Fruit fly (Drosophila melanogaster) whole organism, embryonic: Measurements from ENCODE around the gene Rcd2.

ENCODE experiments used
- CG10654 ChIP-seq: fragments of 200-800 bp; sonication (Bioruptor generic); optimal IDR thresholded peaks from 2 replicates; lab custom pipeline; 2016; ENCODE audit warnings: missing biosample characterization, missing genetic modification characterization
- CG11504 ChIP-seq: fragments of 200-800 bp; sonication (Bioruptor generic); optimal IDR thresholded peaks from 3 replicates; lab custom pipeline; 2019; ENCODE audit warnings: missing biosample characterization, mild to moderate bottlenecking, missing genetic modification characterization, moderate library complexity
- CG12744 ChIP-seq: fragments of 200-800 bp; sonication (Bioruptor generic); optimal IDR thresholded peaks from 2 replicates; lab custom pipeline; 2016; ENCODE audit warnings: missing biosample characterization, missing genetic modification characterization
- CG14050 ChIP-seq: fragments of 200-800 bp; sonication (Bioruptor generic); IDR thresholded peaks from 3 replicates; pipeline ENCODE4 v1.3.6; 2022; ENCODE audit warnings: missing biosample characterization, missing genetic modification characterization
- CG15696 ChIP-seq: fragments of 200-800 bp; sonication (Bioruptor generic); optimal IDR thresholded peaks from 2 replicates; lab custom pipeline; 2019; ENCODE audit warnings: missing biosample characterization, mild to moderate bottlenecking, missing genetic modification characterization, moderate library complexity
- CG16815 ChIP-seq: fragments of 200-800 bp; sonication (Bioruptor generic); optimal IDR thresholded peaks from 3 replicates; lab custom pipeline; 2017; ENCODE audit warnings: missing biosample characterization, mild to moderate bottlenecking, missing genetic modification characterization
- CG17361 ChIP-seq: fragments of 200-800 bp; sonication (Bioruptor generic); IDR thresholded peaks from 3 replicates; pipeline ENCODE4 v1.3.6; 2022; ENCODE audit warnings: missing biosample characterization, missing genetic modification characterization
- CG2678 ChIP-seq: fragments of 200-800 bp; sonication (Bioruptor generic); optimal IDR thresholded peaks from 3 replicates; lab custom pipeline; 2019; ENCODE audit warnings: missing biosample characterization, mild to moderate bottlenecking, missing genetic modification characterization, moderate library complexity
- CG30403 ChIP-seq: fragments of 200-800 bp; sonication (Bioruptor generic); optimal IDR thresholded peaks from 3 replicates; lab custom pipeline; 2016; ENCODE audit warnings: missing biosample characterization, missing genetic modification characterization
- CG31441 ChIP-seq: fragments of 200-800 bp; sonication (Bioruptor generic); IDR thresholded peaks from 2 replicates; pipeline ENCODE4 v1.3.6; 2022; ENCODE audit warnings: missing biosample characterization, missing genetic modification characterization
- CG32772 ChIP-seq: fragments of 200-800 bp; sonication (Bioruptor generic); IDR thresholded peaks from 2 replicates; pipeline ENCODE4 v1.3.6; 2022; ENCODE audit warnings: missing biosample characterization, missing genetic modification characterization
- CG4282 ChIP-seq: fragments of 200-800 bp; sonication (Bioruptor generic); optimal IDR thresholded peaks from 2 replicates; lab custom pipeline; 2016; ENCODE audit warnings: missing biosample characterization, missing genetic modification characterization
- CG5245 ChIP-seq: fragments of 200-800 bp; sonication (Bioruptor generic); optimal IDR thresholded peaks from 3 replicates; lab custom pipeline; 2016; ENCODE audit warnings: missing biosample characterization, missing genetic modification characterization
- CTCF ChIP-seq: fragments of 200-800 bp; sonication (Bioruptor generic); optimal IDR thresholded peaks from 2 replicates; lab custom pipeline; 2017; ENCODE audit warnings: missing biosample characterization, mild to moderate bottlenecking, missing genetic modification characterization, moderate library complexity
- CoRest ChIP-seq: fragments of 200-800 bp; sonication (Bioruptor generic); optimal IDR thresholded peaks from 3 replicates; lab custom pipeline; 2018; ENCODE audit warnings: missing biosample characterization, mild to moderate bottlenecking, missing genetic modification characterization, moderate library complexity
- Dip3 ChIP-seq: fragments of 200-800 bp; sonication (Bioruptor generic); optimal IDR thresholded peaks from 3 replicates; lab custom pipeline; 2016; ENCODE audit warnings: missing biosample characterization, missing genetic modification characterization
- Drgx ChIP-seq: fragments of 200-800 bp; sonication (Bioruptor generic); IDR thresholded peaks from 2 replicates; pipeline ENCODE4 v1.3.6; 2022; ENCODE audit warnings: missing biosample characterization, missing genetic modification characterization
- Ets65A ChIP-seq: fragments of 200-800 bp; sonication (Bioruptor generic); peaks from one replicate; lab custom pipeline; 2016; ENCODE audit warnings: missing biosample characterization, missing genetic modification characterization
- Sin3A ChIP-seq: fragments of >200 bp; optimal IDR thresholded peaks from 2 replicates; lab custom pipeline; 2018
- Stat92E ChIP-seq, 3 experiments: fragments of >200 bp in 2 of 3; fragments of 200-800 bp in 1 of 3; sonication (Bioruptor generic) in 1 of 3; optimal IDR thresholded peaks; 2 replicates each; lab custom pipeline; 2017 to 2019; ENCODE audit warnings: missing biosample characterization in 3 of 3, missing genetic modification characterization in 3 of 3, mild to moderate bottlenecking in 1 of 3, moderate library complexity in 1 of 3
- bowl ChIP-seq: fragments of 200-800 bp; sonication (Bioruptor generic); IDR thresholded peaks from 2 replicates; pipeline ENCODE4 v1.3.6; 2022; ENCODE audit warnings: missing biosample characterization, missing genetic modification characterization
- crc ChIP-seq: fragments of 200-800 bp; sonication (Bioruptor generic); optimal IDR thresholded peaks from 2 replicates; lab custom pipeline; 2016; ENCODE audit warnings: missing biosample characterization, missing genetic modification characterization
- gem ChIP-seq: fragments of 200-800 bp; sonication (Bioruptor generic); optimal IDR thresholded peaks from 2 replicates; lab custom pipeline; 2019; ENCODE audit warnings: missing biosample characterization, mild to moderate bottlenecking, missing genetic modification characterization, moderate library complexity
- hkb ChIP-seq, 2 experiments: fragments of 200-800 bp in 1 of 2; fragments of >200 bp in 1 of 2; sonication (Bioruptor generic) in 1 of 2; IDR thresholded peaks in 1 of 2; optimal IDR thresholded peaks in 1 of 2; 2 replicates each; pipeline versions ENCODE4 v1.3.6 to Lab custom; 2017 to 2022; ENCODE audit warnings: missing biosample characterization in 1 of 2, missing genetic modification characterization in 1 of 2
- jumu ChIP-seq: fragments of 200-800 bp; sonication (Bioruptor generic); optimal IDR thresholded peaks from 3 replicates; lab custom pipeline; 2016; ENCODE audit warnings: missing biosample characterization, missing genetic modification characterization
- knrl ChIP-seq: fragments of 200-800 bp; sonication (Bioruptor generic); IDR thresholded peaks from 3 replicates; pipeline ENCODE4 v1.3.6; 2022; ENCODE audit warnings: missing biosample characterization, missing genetic modification characterization; ENCODE audit not compliant: partially characterized antibody
- nom ChIP-seq: fragments of 200-800 bp; sonication (Bioruptor generic); optimal IDR thresholded peaks from 2 replicates; lab custom pipeline; 2017; ENCODE audit warnings: missing biosample characterization, missing genetic modification characterization, mild to moderate bottlenecking, moderate library complexity, missing genetic modification reagents
- ro ChIP-seq: fragments of 200-800 bp; sonication (Bioruptor generic); IDR thresholded peaks from 2 replicates; pipeline ENCODE4 v1.3.6; 2022; ENCODE audit warnings: missing biosample characterization, missing genetic modification characterization
- sens ChIP-seq: fragments of 200-800 bp; sonication (Bioruptor generic); peaks from one replicate; lab custom pipeline; 2016; ENCODE audit warnings: missing biosample characterization, missing genetic modification characterization
- slbo ChIP-seq: fragments of 200-800 bp; sonication (Bioruptor generic); IDR thresholded peaks from 2 replicates; pipeline ENCODE4 v1.3.6; 2022; ENCODE audit warnings: missing biosample characterization, missing genetic modification characterization

Gene Rcd2

DNA sequence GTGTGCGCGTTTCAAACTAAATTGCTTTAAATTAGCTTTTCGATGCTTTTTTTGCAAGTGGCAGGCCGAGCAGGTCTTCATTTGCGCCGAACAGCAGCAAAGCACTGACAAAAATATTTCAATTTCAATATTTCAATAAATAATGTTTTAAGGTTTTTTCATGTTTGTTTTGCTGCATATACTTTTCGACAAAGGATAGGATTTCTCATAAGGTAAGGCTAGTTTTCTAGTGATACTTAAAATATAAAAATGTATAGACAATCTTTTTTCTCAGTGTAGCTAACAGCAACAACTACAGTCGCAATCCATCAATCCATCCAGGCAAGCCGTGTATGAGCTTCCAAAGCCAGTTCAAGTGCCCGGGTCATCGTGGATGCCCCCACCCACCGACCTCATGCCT, 48.3 kb upstream of the Rcd2 start (continued):
- no peak for TF ChIP-seq CG12744 (GFP tag; lab: Kevin White, UChicago)
- TF ChIP-seq, all 482 proteins: peak for 13

DNA sequence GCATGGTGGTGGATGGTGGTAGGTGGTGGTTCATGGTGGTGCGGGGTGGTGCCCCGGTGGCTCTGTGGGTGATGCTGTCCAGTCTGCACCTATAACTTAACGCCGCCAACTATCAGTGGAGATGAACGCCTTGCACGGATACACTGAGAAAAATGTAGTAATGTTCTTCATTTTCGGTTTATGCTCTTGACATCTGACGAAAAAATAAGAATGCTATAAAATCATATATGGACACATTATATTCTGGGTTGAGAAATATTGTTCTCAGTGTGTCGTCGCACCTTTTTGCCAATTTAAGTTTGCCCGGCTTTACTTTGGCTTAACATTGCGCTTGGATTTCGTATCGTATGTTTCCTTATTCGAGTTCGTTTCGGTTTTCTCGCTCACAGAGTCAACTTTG, 45.8 kb upstream of the Rcd2 start:
- TF ChIP-seq slbo (GFP tag; lab: Robert Waterston, UW) (0 out of 2 replicates have a peak, but pooled peaks have one; percentile 9), Ets65A (GFP tag; lab: Kevin White, UChicago) (peak; percentile 47), Dip3 (GFP tag; lab: Kevin White, UChicago) (no peak), CG32772 (GFP tag; lab: Robert Waterston, UW) (0 out of 2 replicates have a peak, but pooled peaks have one; percentile 20), CG30403 (GFP tag; lab: Kevin White, UChicago) (no peak), knrl (GFP tag; lab: Robert Waterston, UW) (peak; percentile 30; the same call in 1 of the 3 replicates), crc (GFP tag; lab: Kevin White, UChicago) (no peak), hkb (optimal IDR thresholded peaks at IDR 0.05; lab: Kevin White, UChicago) (no peak), hkb (GFP tag; IDR thresholded peaks at IDR 0.05; lab: Robert Waterston, UW) (no peak)

DNA sequence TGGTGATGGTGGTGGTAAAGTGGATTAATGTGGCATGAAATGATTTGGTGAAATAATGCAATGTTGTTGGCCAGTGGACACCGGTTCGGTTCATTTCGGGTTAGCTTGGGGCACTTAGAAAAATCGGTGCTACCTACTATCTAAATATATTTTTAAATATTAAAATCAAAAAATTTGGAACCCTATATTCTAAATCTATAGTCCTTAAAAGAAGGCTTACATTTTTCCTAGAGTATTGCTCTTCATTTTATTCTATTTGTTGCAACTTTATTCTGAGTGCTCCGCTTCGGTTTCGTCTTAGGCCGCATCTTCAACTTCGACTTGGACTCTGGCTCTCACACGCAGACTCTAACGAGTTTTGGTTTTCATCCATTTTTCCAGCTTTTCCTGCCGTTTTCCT, 43.7 kb upstream of the Rcd2 start:
- TF ChIP-seq Drgx (GFP tag; lab: Robert Waterston, UW) (0 out of 2 replicates have a peak, but pooled peaks have one; percentile 18), gem (tag; lab: Kevin White, UChicago) (peak; percentile 1), CG14050 (no peak), jumu (GFP tag; lab: Kevin White, UChicago) (no peak), CG16815 (GFP tag; lab: Kevin White, UChicago) (no peak), sens (GFP tag; lab: Kevin White, UChicago) (peak; percentile 3)

DNA sequence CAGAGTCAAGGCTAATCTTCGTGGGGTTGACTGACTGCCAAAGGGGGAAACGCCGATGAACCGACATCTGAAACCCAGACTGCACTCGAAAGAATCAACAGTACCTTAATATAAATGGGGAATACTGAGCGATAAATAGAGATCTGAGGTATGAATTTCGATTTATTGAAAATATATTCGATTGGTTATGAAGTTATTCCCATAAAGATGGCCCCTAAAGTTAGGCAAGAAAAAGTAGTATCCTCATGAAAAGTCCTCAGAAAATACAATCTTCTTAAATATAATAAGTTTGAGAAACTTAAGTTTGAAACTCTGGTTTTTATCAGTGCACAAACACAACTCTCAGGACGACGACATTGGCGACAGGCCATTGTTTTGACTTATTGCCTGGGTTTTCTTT, 42.1 kb upstream of the Rcd2 start:
- no peak for TF ChIP-seq CG5245 (GFP tag; lab: Kevin White, UChicago)
- TF ChIP-seq ro (GFP tag; lab: Robert Waterston, UW): no peak
- TF ChIP-seq Sin3A (lab: Kevin White, UChicago): no peak
- TF ChIP-seq CG4282: no peak
- peak; percentile 7 for TF ChIP-seq nom (GFP tag; lab: Kevin White, UChicago)
- TF ChIP-seq CG15696 (tag; lab: Kevin White, UChicago): no peak

DNA sequence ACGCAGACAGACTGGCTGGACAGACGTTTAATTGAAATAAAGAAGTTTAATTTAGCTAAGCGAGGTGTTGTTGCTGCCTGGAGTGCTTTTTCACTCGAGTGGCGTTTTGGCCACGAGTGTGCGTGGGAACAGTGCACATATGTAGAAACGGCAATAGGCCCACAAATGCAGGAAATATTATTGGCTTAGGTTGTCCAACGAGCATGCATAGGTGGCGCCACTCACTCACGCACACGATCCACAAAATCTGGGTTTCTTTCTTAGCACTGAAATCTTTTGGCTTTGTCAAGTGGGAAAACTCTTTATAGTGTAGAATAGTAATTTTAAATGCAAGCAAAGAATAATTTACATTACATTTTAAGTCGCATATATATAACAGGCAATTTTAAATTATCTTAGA, 40.4 kb upstream of the Rcd2 start:
- TF ChIP-seq CG10654 (GFP tag; lab: Kevin White, UChicago) (no peak), CTCF (peak; percentile 86)

DNA sequence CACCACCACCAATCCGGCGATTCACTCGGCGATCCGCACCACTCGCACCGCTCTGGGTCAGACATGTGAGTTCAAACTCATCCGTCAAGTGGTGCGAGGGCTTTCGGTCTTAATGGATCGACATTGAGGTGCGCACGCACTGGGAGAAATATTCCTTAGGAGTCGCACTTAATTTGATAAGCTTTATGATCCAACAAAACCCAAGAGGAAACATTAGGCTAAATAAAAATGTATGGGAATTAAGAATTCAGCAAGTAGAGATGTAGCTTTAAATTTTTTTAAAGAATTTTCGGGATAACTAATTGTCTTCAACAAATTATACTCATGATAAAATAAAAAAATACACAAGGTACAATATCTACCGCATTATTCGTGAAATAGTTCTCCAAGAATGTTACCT, 36.3 kb upstream of the Rcd2 start:
- peak; percentile 30 for TF ChIP-seq CG11504 (tag; lab: Kevin White, UChicago)
- TF ChIP-seq CoRest: peak; percentile 2
- TF ChIP-seq bowl (GFP tag; lab: Robert Waterston, UW): no peak
- TF ChIP-seq Stat92E (GFP tag; optimal IDR thresholded peaks at IDR 0.05; lab: Kevin White, UChicago): no peak
- peak; percentile 31; the same call in 1 of the 3 replicates for TF ChIP-seq CG17361 (GFP tag; lab: Robert Waterston, UW)
- TF ChIP-seq Ets65A (GFP tag; lab: Kevin White, UChicago): peak; percentile 85
- TF ChIP-seq CG2678 (tag; lab: Kevin White, UChicago): peak; percentile 23
- TF ChIP-seq gem (tag; lab: Kevin White, UChicago): peak; percentile 24
- peak; percentile 54 for TF ChIP-seq sens (GFP tag; lab: Kevin White, UChicago)
- TF ChIP-seq CG31441 (GFP tag; lab: Robert Waterston, UW): 0 out of 2 replicates have a peak, but pooled peaks have one; percentile 10
- TF ChIP-seq, all 482 proteins: peak for 8
